Worm (Caenorhabditis elegans): ENCODE measurements around the gene pfkb-1.2.

ce11 chrIV:5983191-5983590, 41.5 kb downstream of the pfkb-1.2 start:
- TF ChIP-seq lin-15B (tag; optimal IDR thresholded peaks at IDR 0.05) (no peak), madf-9 (GFP tag; conservative IDR thresholded peaks at IDR 0.05) (no peak), unc-62 (GFP tag; optimal IDR thresholded peaks at IDR 0.05 in 1 of 2) (no peak), unc-62 (tag; optimal IDR thresholded peaks at IDR 0.05) (no peak), gei-8 (GFP tag; optimal IDR thresholded peaks at IDR 0.05) (no peak), nhr-111 (GFP tag; optimal IDR thresholded peaks at IDR 0.05) (no peak), ama-1 (optimal IDR thresholded peaks at IDR 0.05) (no peak), mxl-2 (GFP tag; conservative IDR thresholded peaks at IDR 0.05) (no peak), pha-4 (GFP tag; IDR thresholded peaks at IDR 0.05) (no peak), pha-4 (tag; optimal IDR thresholded peaks at IDR 0.05) (no peak), nhr-11 (tag; optimal IDR thresholded peaks at IDR 0.05) (no peak), egl-27 (tag; optimal IDR thresholded peaks at IDR 0.05) (no peak), Y105C5A.15 (GFP tag; IDR thresholded peaks at IDR 0.05) (no peak), pqm-1 (tag; optimal IDR thresholded peaks at IDR 0.05) (no peak)

Measured in whole organism, L4 larva.